Fruit fly (Drosophila melanogaster) whole organism, prepupa: Measurements from ENCODE around the gene Psa.

Experiments
- CG11902 ChIP-seq: fragments of 200-800 bp; sonication (Bioruptor generic); optimal IDR thresholded peaks from 3 replicates; lab custom pipeline; 2016; ENCODE audit warnings: missing biosample characterization, missing genetic modification characterization
- CG34406 ChIP-seq: fragments of 200-800 bp; sonication (Bioruptor generic); optimal IDR thresholded peaks from 3 replicates; lab custom pipeline; 2016; ENCODE audit warnings: missing biosample characterization, missing genetic modification characterization
- CG6276 ChIP-seq: fragments of 200-800 bp; sonication (Bioruptor generic); optimal IDR thresholded peaks from 2 replicates; lab custom pipeline; 2017; ENCODE audit warnings: missing biosample characterization, mild to moderate bottlenecking, missing genetic modification characterization
- CG6854 ChIP-seq: fragments of 200-800 bp; sonication (Bioruptor generic); optimal IDR thresholded peaks from 2 replicates; lab custom pipeline; 2017; ENCODE audit warnings: missing biosample characterization, mild to moderate bottlenecking, missing genetic modification characterization
- CG8319 ChIP-seq: fragments of 200-800 bp; sonication (Bioruptor generic); optimal IDR thresholded peaks from 3 replicates; lab custom pipeline; 2016; ENCODE audit warnings: missing biosample characterization, missing genetic modification characterization
- Hr38 ChIP-seq: sonication (Bioruptor generic); optimal IDR thresholded peaks from 2 replicates; lab custom pipeline; 2016; ENCODE audit warnings: missing biosample characterization, missing genetic modification characterization
- Sox14 ChIP-seq: fragments of 200-800 bp; sonication (Bioruptor generic); optimal IDR thresholded peaks from 3 replicates; lab custom pipeline; 2016; ENCODE audit warnings: missing biosample characterization, missing genetic modification characterization
- acj6 ChIP-seq: fragments of 200-800 bp; sonication (Bioruptor generic); optimal IDR thresholded peaks from 3 replicates; lab custom pipeline; 2016; ENCODE audit warnings: missing biosample characterization, missing genetic modification characterization
- dsx ChIP-seq: fragments of 200-800 bp; optimal IDR thresholded peaks from 3 replicates; lab custom pipeline; 2019; ENCODE audit warnings: missing biosample characterization, mild to moderate bottlenecking, missing genetic modification characterization, moderate library complexity; ENCODE audit not compliant: poor library complexity, severe bottlenecking
- lz ChIP-seq: fragments of 200-800 bp; sonication (Bioruptor generic); optimal IDR thresholded peaks from 3 replicates; lab custom pipeline; 2016; ENCODE audit warnings: missing biosample characterization, missing genetic modification characterization
- pdm3 ChIP-seq: fragments of 200-800 bp; sonication (Bioruptor generic); optimal IDR thresholded peaks from 3 replicates; lab custom pipeline; 2016; ENCODE audit warnings: missing biosample characterization, missing genetic modification characterization
- spab ChIP-seq: fragments of 200-800 bp; sonication (Bioruptor generic); optimal IDR thresholded peaks from 2 replicates; lab custom pipeline; 2017; ENCODE audit warnings: missing biosample characterization, mild to moderate bottlenecking, missing genetic modification characterization, missing genetic modification reagents
- topi ChIP-seq: fragments of 200-800 bp; sonication (Bioruptor generic); optimal IDR thresholded peaks from 3 replicates; lab custom pipeline; 2016; ENCODE audit warnings: missing biosample characterization, missing genetic modification characterization
- vri ChIP-seq: fragments of 200-800 bp; sonication (Bioruptor generic); optimal IDR thresholded peaks from 3 replicates; lab custom pipeline; 2016; ENCODE audit warnings: missing biosample characterization, mild to moderate bottlenecking, missing genetic modification characterization

DNA sequence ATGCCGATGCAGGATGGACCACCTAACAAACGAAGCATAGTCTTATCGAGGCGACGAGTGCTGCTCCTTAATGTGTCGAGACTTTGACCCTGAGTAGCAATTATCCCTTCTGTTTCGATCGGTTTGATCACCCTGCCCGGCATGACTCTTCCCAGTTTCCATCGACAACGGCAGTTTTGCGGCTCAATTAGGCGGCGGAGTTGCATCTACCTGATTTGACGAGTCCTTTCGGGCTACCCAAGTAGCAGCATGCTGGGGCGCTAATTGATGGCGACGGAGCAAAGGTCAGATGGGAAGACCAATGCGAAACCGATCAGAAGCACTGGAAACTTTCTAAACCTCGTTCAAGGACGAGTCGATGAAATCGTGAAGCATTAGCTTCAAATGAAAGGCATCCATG, 31.6 kb upstream of the Psa start:
- TF ChIP-seq Hr38 (no peak), CG34406 (GFP tag; lab: Kevin White, UChicago) (no peak), vri (GFP tag; lab: Kevin White, UChicago) (no peak), pdm3 (GFP tag; lab: Kevin White, UChicago) (no peak), acj6 (GFP tag; lab: Kevin White, UChicago) (no peak), Sox14 (GFP tag; lab: Kevin White, UChicago) (no peak), CG11902 (no peak), lz (GFP tag; lab: Kevin White, UChicago) (no peak), CG8319 (GFP tag; lab: Kevin White, UChicago) (no peak), dsx (GFP tag; lab: Kevin White, UChicago) (no peak), spab (GFP tag; lab: Kevin White, UChicago) (no peak), CG6276 (no peak), topi (GFP tag; lab: Kevin White, UChicago) (no peak), CG6854 (no peak)
